Fruit fly (Drosophila melanogaster) whole organism, embryonic: ENCODE data around the gene CG11597.

Experiments used
- Asciz ChIP-seq: fragments of 200-800 bp; sonication (Bioruptor generic); optimal IDR thresholded peaks from 2 replicates; lab custom pipeline; 2017; ENCODE audit warnings: missing biosample characterization, mild to moderate bottlenecking, missing genetic modification characterization, missing genetic modification reagents
- Blimp-1 ChIP-seq: fragments of 200-800 bp; sonication (Bioruptor generic); optimal IDR thresholded peaks from 3 replicates; lab custom pipeline; 2018; ENCODE audit warnings: missing biosample characterization, missing genetic modification characterization, mild to moderate bottlenecking, moderate library complexity, missing genetic modification reagents
- CG12236 ChIP-seq: fragments of 200-800 bp; sonication (Bioruptor generic); optimal IDR thresholded peaks from 2 replicates; lab custom pipeline; 2016; ENCODE audit warnings: missing biosample characterization, missing genetic modification characterization
- CG13775 ChIP-seq: fragments of 200-800 bp; sonication (Bioruptor generic); optimal IDR thresholded peaks from 3 replicates; lab custom pipeline; 2017; ENCODE audit warnings: missing biosample characterization, mild to moderate bottlenecking, missing genetic modification characterization
- CG14710 ChIP-seq: fragments of 200-800 bp; sonication (Bioruptor generic); optimal IDR thresholded peaks from 3 replicates; lab custom pipeline; 2019; ENCODE audit warnings: missing biosample characterization, mild to moderate bottlenecking, missing genetic modification characterization, moderate library complexity
- CG15696 ChIP-seq: fragments of 200-800 bp; sonication (Bioruptor generic); optimal IDR thresholded peaks from 2 replicates; lab custom pipeline; 2019; ENCODE audit warnings: missing biosample characterization, mild to moderate bottlenecking, missing genetic modification characterization, moderate library complexity
- CG17186 ChIP-seq: fragments of 200-800 bp; sonication (Bioruptor generic); optimal IDR thresholded peaks from 3 replicates; lab custom pipeline; 2017; ENCODE audit warnings: missing biosample characterization, missing genetic modification reagents, missing genetic modification characterization
- CG17328 ChIP-seq: fragments of 200-800 bp; sonication (Bioruptor generic); IDR thresholded peaks from 2 replicates; pipeline ENCODE4 v1.3.6; 2022; ENCODE audit warnings: missing biosample characterization, missing genetic modification characterization
- CG17361 ChIP-seq: fragments of 200-800 bp; sonication (Bioruptor generic); IDR thresholded peaks from 3 replicates; pipeline ENCODE4 v1.3.6; 2022; ENCODE audit warnings: missing biosample characterization, missing genetic modification characterization
- CG1832 ChIP-seq: fragments of 200-800 bp; sonication (Bioruptor generic); optimal IDR thresholded peaks from 2 replicates; lab custom pipeline; 2017; ENCODE audit warnings: missing biosample characterization, mild to moderate bottlenecking, missing genetic modification characterization, inconsistent platforms
- CG18764 ChIP-seq: fragments of 200-800 bp; sonication (Bioruptor generic); optimal IDR thresholded peaks from 3 replicates; lab custom pipeline; 2016; ENCODE audit warnings: missing biosample characterization, missing genetic modification characterization
- CG2678 ChIP-seq: fragments of 200-800 bp; sonication (Bioruptor generic); optimal IDR thresholded peaks from 3 replicates; lab custom pipeline; 2019; ENCODE audit warnings: missing biosample characterization, mild to moderate bottlenecking, missing genetic modification characterization, moderate library complexity
- CG2712 ChIP-seq: fragments of 200-800 bp; optimal IDR thresholded peaks from 3 replicates; lab custom pipeline; 2019; ENCODE audit warnings: missing biosample characterization, mild to moderate bottlenecking, missing genetic modification characterization, moderate library complexity
- CG31441 ChIP-seq: fragments of 200-800 bp; sonication (Bioruptor generic); IDR thresholded peaks from 2 replicates; pipeline ENCODE4 v1.3.6; 2022; ENCODE audit warnings: missing biosample characterization, missing genetic modification characterization
- CG4707 ChIP-seq: fragments of 200-800 bp; sonication (Bioruptor generic); optimal IDR thresholded peaks from 2 replicates; lab custom pipeline; 2018; ENCODE audit warnings: missing biosample characterization, mild to moderate bottlenecking, missing genetic modification characterization, moderate library complexity
- CG6813 ChIP-seq: fragments of 200-800 bp; sonication (Bioruptor generic); optimal IDR thresholded peaks from 2 replicates; lab custom pipeline; 2017; ENCODE audit warnings: missing biosample characterization, missing genetic modification characterization, mild to moderate bottlenecking, moderate library complexity, missing genetic modification reagents
- Deaf1 ChIP-seq: fragments of 200-800 bp; optimal IDR thresholded peaks from 3 replicates; lab custom pipeline; 2019; ENCODE audit warnings: missing biosample characterization, mild to moderate bottlenecking, missing genetic modification characterization, moderate library complexity
- Dip2 ChIP-seq: fragments of 200-800 bp; sonication (Bioruptor generic); IDR thresholded peaks from 2 replicates; pipeline ENCODE4 v1.3.6; 2022; ENCODE audit warnings: missing biosample characterization, missing genetic modification characterization
- Fer2 ChIP-seq: fragments of 200-800 bp; sonication (Bioruptor generic); optimal IDR thresholded peaks from 2 replicates; lab custom pipeline; 2018; ENCODE audit warnings: missing biosample characterization, mild to moderate bottlenecking, missing genetic modification characterization, moderate library complexity
- HHEX ChIP-seq: fragments of 200-800 bp; sonication (Bioruptor generic); optimal IDR thresholded peaks from 3 replicates; lab custom pipeline; 2017; ENCODE audit warnings: missing biosample characterization, mild to moderate bottlenecking, missing genetic modification characterization, missing genetic modification reagents
- Hey ChIP-seq: fragments of 200-800 bp; sonication (Bioruptor generic); optimal IDR thresholded peaks from 3 replicates; lab custom pipeline; 2018; ENCODE audit warnings: missing biosample characterization, mild to moderate bottlenecking, missing genetic modification characterization
- NK7.1 ChIP-seq: fragments of 200-800 bp; sonication (Bioruptor generic); optimal IDR thresholded peaks from 3 replicates; lab custom pipeline; 2016; ENCODE audit warnings: missing biosample characterization, missing genetic modification characterization
- Ravus ChIP-seq: fragments of 200-800 bp; sonication (Bioruptor generic); IDR thresholded peaks from 2 replicates; pipeline ENCODE4 v1.3.6; 2022; ENCODE audit warnings: missing biosample characterization, missing genetic modification characterization
- Rx ChIP-seq: fragments of 200-800 bp; sonication (Bioruptor generic); IDR thresholded peaks from 2 replicates; pipeline ENCODE4 v1.3.6; 2022; ENCODE audit warnings: missing biosample characterization, missing genetic modification characterization
- TFAM ChIP-seq: fragments of 200-800 bp; sonication (Bioruptor generic); optimal IDR thresholded peaks from 2 replicates; lab custom pipeline; 2017; ENCODE audit warnings: missing biosample characterization, missing genetic modification characterization, inconsistent platforms
- Taf1 ChIP-seq: fragments of 200-800 bp; sonication (Bioruptor generic); IDR thresholded peaks from 2 replicates; pipeline ENCODE4 v1.3.6; 2022; ENCODE audit warnings: missing biosample characterization, missing genetic modification characterization
- ato ChIP-seq: fragments of 200-800 bp; sonication (Bioruptor generic); IDR thresholded peaks from 2 replicates; pipeline ENCODE4 v1.3.6; 2022; ENCODE audit warnings: missing biosample characterization, missing genetic modification characterization; ENCODE audit not compliant: partially characterized antibody
- caup ChIP-seq: fragments of 200-800 bp; sonication (Bioruptor generic); optimal IDR thresholded peaks from 3 replicates; lab custom pipeline; 2017; ENCODE audit warnings: missing biosample characterization, mild to moderate bottlenecking, missing genetic modification characterization, moderate library complexity; ENCODE audit not compliant: severe bottlenecking
- crp ChIP-seq, 2 experiments: fragments of 200-800 bp; sonication (Bioruptor generic); optimal IDR thresholded peaks; 2 replicates in 1 of 2; 3 replicates in 1 of 2; lab custom pipeline; 2017; ENCODE audit warnings: missing biosample characterization in 2 of 2, missing genetic modification characterization in 2 of 2, mild to moderate bottlenecking in 1 of 2, moderate library complexity in 1 of 2
- danr ChIP-seq: fragments of 200-800 bp; sonication (Bioruptor generic); IDR thresholded peaks from 2 replicates; pipeline ENCODE4 v1.3.6; 2022; ENCODE audit warnings: missing biosample characterization, missing genetic modification characterization
- disco-r ChIP-seq: fragments of 200-800 bp; sonication (Bioruptor generic); optimal IDR thresholded peaks from 2 replicates; lab custom pipeline; 2016; ENCODE audit warnings: missing biosample characterization, missing genetic modification characterization
- eve ChIP-seq, 2 experiments: fragments of >200 bp; optimal IDR thresholded peaks; 2 replicates each; lab custom pipeline; 2017; ENCODE audit warnings: missing biosample characterization in 2 of 2, missing genetic modification characterization in 2 of 2
- fd102C ChIP-seq: fragments of 200-800 bp; sonication (Bioruptor generic); optimal IDR thresholded peaks from 2 replicates; lab custom pipeline; 2018; ENCODE audit warnings: missing biosample characterization, mild to moderate bottlenecking, missing genetic modification characterization, moderate library complexity
- fd3F ChIP-seq: fragments of 200-800 bp; sonication (Bioruptor generic); optimal IDR thresholded peaks from 2 replicates; lab custom pipeline; 2018; ENCODE audit warnings: missing biosample characterization, mild to moderate bottlenecking, missing genetic modification characterization, moderate library complexity
- fu2 ChIP-seq: fragments of 200-800 bp; sonication (Bioruptor generic); optimal IDR thresholded peaks from 2 replicates; lab custom pipeline; 2016; ENCODE audit warnings: missing biosample characterization, missing genetic modification characterization
- gsb-n ChIP-seq: fragments of 200-800 bp; sonication (Bioruptor generic); optimal IDR thresholded peaks from 3 replicates; lab custom pipeline; 2018; ENCODE audit warnings: missing biosample characterization, mild to moderate bottlenecking, missing genetic modification characterization
- jing ChIP-seq: fragments of 200-800 bp; sonication (Bioruptor generic); optimal IDR thresholded peaks from 2 replicates; lab custom pipeline; 2018; ENCODE audit warnings: missing biosample characterization, mild to moderate bottlenecking, missing genetic modification characterization
- kni ChIP-seq: fragments of 200-800 bp; sonication (Bioruptor generic); optimal IDR thresholded peaks from 3 replicates; lab custom pipeline; 2017; ENCODE audit warnings: mild to moderate bottlenecking, missing biosample characterization, missing genetic modification reagents, missing genetic modification characterization
- nom ChIP-seq: fragments of 200-800 bp; sonication (Bioruptor generic); optimal IDR thresholded peaks from 2 replicates; lab custom pipeline; 2017; ENCODE audit warnings: missing biosample characterization, missing genetic modification characterization, mild to moderate bottlenecking, moderate library complexity, missing genetic modification reagents
- pb ChIP-seq: fragments of 200-800 bp; sonication (Bioruptor generic); optimal IDR thresholded peaks from 3 replicates; lab custom pipeline; 2016; ENCODE audit warnings: missing biosample characterization, missing genetic modification characterization
- sim ChIP-seq: fragments of 200-800 bp; sonication (Bioruptor generic); IDR thresholded peaks from 2 replicates; pipeline ENCODE4 v1.3.6; 2022; ENCODE audit warnings: missing biosample characterization, missing genetic modification characterization
- ssp ChIP-seq: fragments of 200-800 bp; sonication (Bioruptor generic); IDR thresholded peaks from 2 replicates; pipeline ENCODE4 v1.3.6; 2022; ENCODE audit warnings: missing biosample characterization, missing genetic modification characterization
- trem ChIP-seq: fragments of 200-800 bp; optimal IDR thresholded peaks from 3 replicates; lab custom pipeline; 2019; ENCODE audit warnings: missing biosample characterization, mild to moderate bottlenecking, missing genetic modification characterization, moderate library complexity
- tup ChIP-seq: fragments of 200-800 bp; sonication (Bioruptor generic); optimal IDR thresholded peaks from 2 replicates; lab custom pipeline; 2016; ENCODE audit warnings: missing biosample characterization, mild to moderate bottlenecking, missing genetic modification characterization, moderate library complexity
- unpg ChIP-seq: fragments of 200-800 bp; sonication (Bioruptor generic); optimal IDR thresholded peaks from 3 replicates; lab custom pipeline; 2018; ENCODE audit warnings: missing biosample characterization, mild to moderate bottlenecking, missing genetic modification characterization, moderate library complexity
- vvl ChIP-seq: fragments of 200-800 bp; sonication (Bioruptor generic); IDR thresholded peaks from 2 replicates; pipeline ENCODE4 v1.3.6; 2022; ENCODE audit warnings: missing biosample characterization, missing genetic modification characterization
- yki ChIP-seq: fragments of >200 bp; optimal IDR thresholded peaks from 3 replicates; lab custom pipeline; 2018
- zen2 ChIP-seq: fragments of 200-800 bp; sonication (Bioruptor generic); IDR thresholded peaks from 3 replicates; pipeline ENCODE4 v1.3.6; 2022; ENCODE audit warnings: missing biosample characterization, missing genetic modification characterization; ENCODE audit not compliant: partially characterized antibody

The CG11597 gene

DNA sequence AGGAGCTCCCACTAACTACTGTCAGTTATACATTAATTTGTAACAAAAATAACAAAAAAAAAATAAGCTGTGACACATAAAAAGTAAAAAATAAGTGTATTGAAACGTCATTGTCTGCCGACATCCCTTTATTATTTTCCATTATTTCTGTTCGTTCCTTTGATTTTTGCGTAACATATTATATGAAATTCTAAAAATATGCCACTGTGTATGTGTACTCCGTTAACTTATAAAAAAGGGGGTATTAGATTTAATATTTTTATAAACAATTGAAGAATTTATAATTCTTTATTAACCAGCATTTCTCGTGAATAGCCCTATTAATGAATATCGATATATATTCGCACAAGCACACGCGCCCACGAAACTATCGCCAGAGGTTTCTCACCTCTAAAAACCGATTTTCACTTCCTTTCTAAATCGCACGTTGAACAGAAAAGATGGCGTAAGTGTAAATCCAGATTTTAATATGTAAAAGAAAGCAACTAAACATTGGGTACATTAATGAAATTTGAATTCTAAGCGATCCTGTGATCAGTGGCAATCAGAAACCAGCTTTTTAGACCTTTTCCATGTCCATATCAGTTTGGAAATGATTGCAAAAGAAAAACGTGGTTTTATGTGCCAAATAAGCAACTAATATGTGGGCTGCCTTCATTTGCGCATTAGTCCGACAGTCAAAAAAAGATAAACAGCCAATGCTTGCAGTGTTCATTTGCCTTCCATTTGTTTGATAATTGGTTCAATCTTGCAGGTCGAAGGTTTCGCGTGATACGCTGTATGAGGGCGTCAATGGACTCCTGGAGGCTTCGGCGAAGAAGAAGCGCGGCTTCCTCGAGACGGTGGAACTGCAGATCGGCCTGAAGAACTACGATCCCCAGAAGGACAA, 615 bp upstream of the CG11597 start, which contains the start of gene RpL10Ab (continued):
- TF ChIP-seq nom (GFP tag; lab: Kevin White, UChicago) (peak; percentile 40), Asciz (GFP tag; lab: Kevin White, UChicago) (peak; percentile 27), Dip2 (GFP tag; lab: Robert Waterston, UW) (no peak), CG14710 (peak; percentile 71), jing (GFP tag; lab: Kevin White, UChicago) (no peak), sim (GFP tag; lab: Robert Waterston, UW) (no peak), zen2 (GFP tag; lab: Robert Waterston, UW) (peak; percentile 82), fd3F (GFP tag; lab: Kevin White, UChicago) (peak; percentile 19), CG2678 (tag; lab: Kevin White, UChicago) (peak; percentile 50), ato (GFP tag; lab: Robert Waterston, UW) (peak; percentile 77), fu2 (GFP tag; lab: Kevin White, UChicago) (no peak), caup (GFP tag; lab: Kevin White, UChicago) (peak; percentile 72), CG2712 (tag; lab: Kevin White, UChicago) (peak; percentile 67), fd102C (no peak), CG4707 (GFP tag; lab: Kevin White, UChicago) (peak; percentile 63), ssp (peak; percentile 73), danr (peak; percentile 54; the same call in 1 of the 2 replicates), CG18764 (GFP tag; lab: Kevin White, UChicago) (peak; percentile 32), CG13775 (GFP tag; lab: Kevin White, UChicago) (peak; percentile 79), Hey (tag; lab: Kevin White, UChicago) (peak; percentile 26), TFAM (GFP tag; lab: Kevin White, UChicago) (no peak), CG17361 (peak; percentile 85), CG12236 (GFP tag; lab: Kevin White, UChicago) (no peak), disco-r (no peak), CG6813 (GFP tag; lab: Kevin White, UChicago) (peak; percentile 49), gsb-n (tag; lab: Kevin White, UChicago) (peak; percentile 56), CG15696 (tag; lab: Kevin White, UChicago) (peak; percentile 50), Rx (GFP tag; lab: Robert Waterston, UW) (peak; percentile 59), CG31441 (peak; percentile 80), CG17186 (GFP tag; lab: Kevin White, UChicago) (peak; percentile 45), Deaf1 (tag; lab: Kevin White, UChicago) (no peak), Fer2 (tag; lab: Kevin White, UChicago) (peak; percentile 7), Ravus (no peak), crp (GFP tag; optimal IDR thresholded peaks at IDR 0.05; lab: Kevin White, UChicago) (peak in 1 of 2 experiments; percentile 1), unpg (GFP tag; lab: Kevin White, UChicago) (peak; percentile 53), Blimp-1 (GFP tag; lab: Kevin White, UChicago) (peak; percentile 65), eve (GFP tag; optimal IDR thresholded peaks at IDR 0.05; lab: Kevin White, UChicago) (no peak), yki (no peak), kni (peak; percentile 28), trem (peak; percentile 79), tup (no peak), vvl (GFP tag; lab: Robert Waterston, UW) (peak; percentile 76), CG1832 (no peak), Taf1 (0 out of 2 replicates have a peak, but pooled peaks have one; percentile 6), NK7.1 (GFP tag; lab: Kevin White, UChicago) (no peak), HHEX (peak; percentile 51), CG17328 (GFP tag; lab: Robert Waterston, UW) (peak; percentile 71), pb (GFP tag; lab: Kevin White, UChicago) (peak; percentile 53)
